Fruit fly (Drosophila melanogaster): ENCODE results near the gene RpS27.

The RpS27 gene

dm6 chr3R:25258628-25259240, 11.4 kb upstream of the RpS27 start, which contains the start of gene CG11857:
CG11857 (plus strand) TSS chr3R:25258898.
- TF ChIP-seq CG17361 (GFP tag; IDR thresholded peaks at IDR 0.05) (peak; percentile 99), Xrp1 (GFP tag; IDR thresholded peaks at IDR 0.05) (peak; percentile 99), CG9817 (tag; optimal IDR thresholded peaks at IDR 0.05) (peak; percentile 99), dm (GFP tag; optimal IDR thresholded peaks at IDR 0.05) (peak; percentile 93), bigmax (GFP tag; optimal IDR thresholded peaks at IDR 0.05) (peak; percentile 60), corto (GFP tag; optimal IDR thresholded peaks at IDR 0.05) (peak; percentile 95), CG9797 (GFP tag; optimal IDR thresholded peaks at IDR 0.05) (peak; percentile 66), az2 (GFP tag; optimal IDR thresholded peaks at IDR 0.05) (peak; percentile 99), dmrt11E (tag; optimal IDR thresholded peaks at IDR 0.05) (peak; percentile 98), kni (GFP tag; optimal IDR thresholded peaks at IDR 0.05) (peak; percentile 88), CG31224 (GFP tag; IDR thresholded peaks at IDR 0.05) (peak; percentile 97), CG8944 (GFP tag; optimal IDR thresholded peaks at IDR 0.05) (peak; percentile 97), Hand (GFP tag; optimal IDR thresholded peaks at IDR 0.05) (peak; percentile 86), CG8924 (tag; optimal IDR thresholded peaks at IDR 0.05) (peak; percentile 98), CG9437 (GFP tag; optimal IDR thresholded peaks at IDR 0.05) (peak; percentile 88), lab (GFP tag; optimal IDR thresholded peaks at IDR 0.05) (peak; percentile 98), CG1529 (GFP tag; optimal IDR thresholded peaks at IDR 0.05) (peak; percentile 94), luna (GFP tag; optimal IDR thresholded peaks at IDR 0.05) (peak; percentile 91), CG7556 (GFP tag; optimal IDR thresholded peaks at IDR 0.05) (peak; percentile 96), CG11398 (GFP tag; optimal IDR thresholded peaks at IDR 0.05) (peak; percentile 94), tio (GFP tag; optimal IDR thresholded peaks at IDR 0.05) (no peak), so (GFP tag; IDR thresholded peaks at IDR 0.05) (peak; percentile 97), dysf (GFP tag; IDR thresholded peaks at IDR 0.05) (peak; percentile 99), knrl (GFP tag; IDR thresholded peaks at IDR 0.05; ENCODE audit: partially characterized antibody) (peak; percentile 100), CG1832 (GFP tag; optimal IDR thresholded peaks at IDR 0.05) (no peak), jing (GFP tag; optimal IDR thresholded peaks at IDR 0.05) (peak; percentile 94), shn (GFP tag; optimal IDR thresholded peaks at IDR 0.05) (peak; percentile 97), zf30C (GFP tag; optimal IDR thresholded peaks at IDR 0.05) (peak; percentile 27), Hr78 (GFP tag; optimal IDR thresholded peaks at IDR 0.05) (no peak), crc (GFP tag; optimal IDR thresholded peaks at IDR 0.05) (peak; percentile 95), Optix (GFP tag; IDR thresholded peaks at IDR 0.05) (peak; percentile 99), disco-r (GFP tag; optimal IDR thresholded peaks at IDR 0.05) (peak; percentile 93), zfh1 (GFP tag; IDR thresholded peaks at IDR 0.05) (peak; percentile 99), CG2678 (tag; optimal IDR thresholded peaks at IDR 0.05) (peak; percentile 98), NC2β (GFP tag; optimal IDR thresholded peaks at IDR 0.05) (peak; percentile 96), CG12744 (GFP tag; optimal IDR thresholded peaks at IDR 0.05) (peak; percentile 95), salm (tag; optimal IDR thresholded peaks at IDR 0.05) (peak; percentile 88), tll (GFP tag; optimal IDR thresholded peaks at IDR 0.05) (peak; percentile 45 to 68), Fer3 (tag; optimal IDR thresholded peaks at IDR 0.05) (peak; percentile 98), Nf-YB (GFP tag; optimal IDR thresholded peaks at IDR 0.05) (peak; percentile 80), D19B (GFP tag; optimal IDR thresholded peaks at IDR 0.05) (peak; percentile 90), CG7271 (tag; optimal IDR thresholded peaks at IDR 0.05) (peak; percentile 95), sens-2 (GFP tag; IDR thresholded peaks at IDR 0.05) (peak; percentile 99), Sry-β (GFP tag; optimal IDR thresholded peaks at IDR 0.05) (peak; percentile 78), toy (GFP tag; IDR thresholded peaks at IDR 0.05) (peak; percentile 97), CG7928 (GFP tag; optimal IDR thresholded peaks at IDR 0.05) (peak; percentile 98), scrt (GFP tag; optimal IDR thresholded peaks at IDR 0.05) (peak; percentile 87), ems (GFP tag; optimal IDR thresholded peaks at IDR 0.05) (peak; percentile 98), CG12942 (GFP tag; optimal IDR thresholded peaks at IDR 0.05) (peak; percentile 98)

All from whole organism, embryonic.